Fruit fly (Drosophila melanogaster) whole organism, embryonic: Measurements from ENCODE around the gene Acp76A.

Source experiments
- Antp ChIP-seq: fragments of 200-800 bp; sonication (Bioruptor generic); optimal IDR thresholded peaks from 3 replicates; lab custom pipeline; 2016; ENCODE audit warnings: missing biosample characterization, missing genetic modification characterization
- CG10654 ChIP-seq: fragments of 200-800 bp; sonication (Bioruptor generic); optimal IDR thresholded peaks from 2 replicates; lab custom pipeline; 2016; ENCODE audit warnings: missing biosample characterization, missing genetic modification characterization
- CG11696 ChIP-seq: fragments of 200-800 bp; sonication (Bioruptor generic); IDR thresholded peaks from 2 replicates; pipeline ENCODE4 v1.3.6; 2022; ENCODE audit warnings: missing biosample characterization, missing genetic modification characterization
- CG12071 ChIP-seq: fragments of 200-800 bp; sonication (Bioruptor generic); optimal IDR thresholded peaks from 3 replicates; lab custom pipeline; 2018; ENCODE audit warnings: missing biosample characterization, mild to moderate bottlenecking, missing genetic modification characterization
- CG12391 ChIP-seq: fragments of 200-800 bp; sonication (Bioruptor generic); optimal IDR thresholded peaks from 3 replicates; lab custom pipeline; 2018; ENCODE audit warnings: missing biosample characterization, mild to moderate bottlenecking, missing genetic modification characterization, moderate library complexity
- CG14667 ChIP-seq: fragments of 200-800 bp; sonication (Bioruptor generic); IDR thresholded peaks from 2 replicates; pipeline ENCODE4 v1.3.6; 2022; ENCODE audit warnings: missing biosample characterization, missing genetic modification characterization
- CG15011 ChIP-seq: fragments of 200-800 bp; sonication (Bioruptor generic); optimal IDR thresholded peaks from 3 replicates; lab custom pipeline; 2018; ENCODE audit warnings: missing biosample characterization, mild to moderate bottlenecking, missing genetic modification characterization
- CG1529 ChIP-seq: fragments of 200-800 bp; sonication (Bioruptor generic); optimal IDR thresholded peaks from 3 replicates; lab custom pipeline; 2018; ENCODE audit warnings: missing biosample characterization, missing genetic modification characterization
- CG17186 ChIP-seq: fragments of 200-800 bp; sonication (Bioruptor generic); optimal IDR thresholded peaks from 3 replicates; lab custom pipeline; 2017; ENCODE audit warnings: missing biosample characterization, missing genetic modification reagents, missing genetic modification characterization
- CG2120 ChIP-seq: fragments of 200-800 bp; sonication (Bioruptor generic); optimal IDR thresholded peaks from 3 replicates; lab custom pipeline; 2016; ENCODE audit warnings: missing biosample characterization, missing genetic modification characterization
- CG2202 ChIP-seq: fragments of 200-800 bp; sonication (Bioruptor generic); optimal IDR thresholded peaks from 2 replicates; lab custom pipeline; 2018; ENCODE audit warnings: missing biosample characterization, mild to moderate bottlenecking, missing genetic modification characterization
- CG30020 ChIP-seq: fragments of 200-800 bp; optimal IDR thresholded peaks from 2 replicates; lab custom pipeline; 2019; ENCODE audit warnings: missing biosample characterization, mild to moderate bottlenecking, missing genetic modification characterization, moderate library complexity
- CG32772 ChIP-seq: fragments of 200-800 bp; sonication (Bioruptor generic); IDR thresholded peaks from 2 replicates; pipeline ENCODE4 v1.3.6; 2022; ENCODE audit warnings: missing biosample characterization, missing genetic modification characterization
- CG5245 ChIP-seq: fragments of 200-800 bp; sonication (Bioruptor generic); optimal IDR thresholded peaks from 3 replicates; lab custom pipeline; 2016; ENCODE audit warnings: missing biosample characterization, missing genetic modification characterization
- CG7372 ChIP-seq: fragments of 200-800 bp; sonication (Bioruptor generic); IDR thresholded peaks from 2 replicates; pipeline ENCODE4 v1.3.6; 2022; ENCODE audit warnings: missing biosample characterization, missing genetic modification characterization
- CG8290 ChIP-seq, 3 experiments: fragments of 200-800 bp; sonication (Bioruptor generic); optimal IDR thresholded peaks; 2 replicates each; lab custom pipeline; 2016 to 2019; ENCODE audit warnings: missing biosample characterization in 3 of 3, missing genetic modification characterization in 3 of 3, mild to moderate bottlenecking in 2 of 3, moderate library complexity in 1 of 3
- CHES-1-like ChIP-seq: fragments of 200-800 bp; sonication (Bioruptor generic); optimal IDR thresholded peaks from 2 replicates; lab custom pipeline; 2016; ENCODE audit warnings: missing biosample characterization, missing genetic modification characterization
- Dip3 ChIP-seq: fragments of 200-800 bp; sonication (Bioruptor generic); optimal IDR thresholded peaks from 3 replicates; lab custom pipeline; 2016; ENCODE audit warnings: missing biosample characterization, missing genetic modification characterization
- E2f1 ChIP-seq: fragments of 200-800 bp; sonication (Bioruptor generic); IDR thresholded peaks from 2 replicates; pipeline ENCODE4 v1.3.6; 2022; ENCODE audit warnings: missing biosample characterization, missing genetic modification characterization
- Med ChIP-seq: fragments of 200-800 bp; sonication (Bioruptor generic); peaks from one replicate; lab custom pipeline; 2016; ENCODE audit warnings: missing biosample characterization, missing genetic modification characterization, mild to moderate bottlenecking, inconsistent platforms, moderate library complexity
- NC2β ChIP-seq: fragments of 200-800 bp; sonication (Bioruptor generic); optimal IDR thresholded peaks from 2 replicates; lab custom pipeline; 2016; ENCODE audit warnings: missing biosample characterization, missing genetic modification characterization
- Neu2 ChIP-seq: fragments of 200-800 bp; sonication (Bioruptor generic); optimal IDR thresholded peaks from 3 replicates; lab custom pipeline; 2016; ENCODE audit warnings: missing biosample characterization, missing genetic modification characterization, borderline replicate concordance
- Optix ChIP-seq: fragments of 200-800 bp; sonication (Bioruptor generic); IDR thresholded peaks from 3 replicates; pipeline ENCODE4 v1.3.6; 2022; ENCODE audit warnings: missing biosample characterization, missing genetic modification characterization
- Pdp1 ChIP-seq, 2 experiments: fragments of 200-800 bp; sonication (Bioruptor generic); optimal IDR thresholded peaks; 3 replicates each; lab custom pipeline; 2016; ENCODE audit warnings: missing biosample characterization in 2 of 2, missing genetic modification characterization in 2 of 2, mild to moderate bottlenecking in 1 of 2, moderate library complexity in 1 of 2
- Sox102F ChIP-seq: fragments of 200-800 bp; sonication (Bioruptor generic); optimal IDR thresholded peaks from 2 replicates; lab custom pipeline; 2018; ENCODE audit warnings: missing biosample characterization, mild to moderate bottlenecking, missing genetic modification characterization, moderate library complexity
- al ChIP-seq: fragments of 200-800 bp; sonication (Bioruptor generic); IDR thresholded peaks from 2 replicates; pipeline ENCODE4 v1.3.6; 2022; ENCODE audit warnings: missing biosample characterization, missing genetic modification characterization
- ase ChIP-seq: fragments of 200-800 bp; sonication (Bioruptor generic); IDR thresholded peaks from 3 replicates; pipeline ENCODE4 v1.3.6; 2022; ENCODE audit warnings: missing biosample characterization, missing genetic modification characterization
- bcd ChIP-seq: fragments of 200-800 bp; sonication (Bioruptor generic); optimal IDR thresholded peaks from 2 replicates; lab custom pipeline; 2017; ENCODE audit warnings: missing biosample characterization, mild to moderate bottlenecking, missing genetic modification characterization
- bigmax ChIP-seq: fragments of 200-800 bp; sonication (Bioruptor generic); optimal IDR thresholded peaks from 2 replicates; lab custom pipeline; 2018; ENCODE audit warnings: missing biosample characterization, mild to moderate bottlenecking, missing genetic modification characterization
- dan ChIP-seq: fragments of 200-800 bp; sonication (Bioruptor generic); IDR thresholded peaks from 2 replicates; pipeline ENCODE4 v1.3.6; 2022; ENCODE audit warnings: missing biosample characterization, missing genetic modification characterization
- disco-r ChIP-seq: fragments of 200-800 bp; sonication (Bioruptor generic); optimal IDR thresholded peaks from 2 replicates; lab custom pipeline; 2016; ENCODE audit warnings: missing biosample characterization, missing genetic modification characterization
- ewg ChIP-seq: fragments of 200-800 bp; sonication (Bioruptor generic); optimal IDR thresholded peaks from 3 replicates; lab custom pipeline; 2017; ENCODE audit warnings: mild to moderate bottlenecking, missing biosample characterization, missing genetic modification reagents, missing genetic modification characterization
- gem ChIP-seq: fragments of 200-800 bp; sonication (Bioruptor generic); optimal IDR thresholded peaks from 2 replicates; lab custom pipeline; 2019; ENCODE audit warnings: missing biosample characterization, mild to moderate bottlenecking, missing genetic modification characterization, moderate library complexity
- h ChIP-seq: fragments of >200 bp; optimal IDR thresholded peaks from 2 replicates; lab custom pipeline; 2017
- ham ChIP-seq: fragments of 200-800 bp; sonication (Bioruptor generic); IDR thresholded peaks from 2 replicates; pipeline ENCODE4 v1.3.6; 2022; ENCODE audit warnings: missing biosample characterization, missing genetic modification characterization
- ind ChIP-seq: fragments of 200-800 bp; sonication (Bioruptor generic); optimal IDR thresholded peaks from 3 replicates; lab custom pipeline; 2016; ENCODE audit warnings: missing biosample characterization, missing genetic modification characterization
- jigr1 ChIP-seq: fragments of 200-800 bp; sonication (Bioruptor generic); IDR thresholded peaks from 3 replicates; pipeline ENCODE4 v1.3.6; 2022; ENCODE audit warnings: missing biosample characterization, missing genetic modification characterization
- jing ChIP-seq: fragments of 200-800 bp; sonication (Bioruptor generic); optimal IDR thresholded peaks from 2 replicates; lab custom pipeline; 2018; ENCODE audit warnings: missing biosample characterization, mild to moderate bottlenecking, missing genetic modification characterization
- lab ChIP-seq: fragments of 200-800 bp; sonication (Bioruptor generic); optimal IDR thresholded peaks from 3 replicates; lab custom pipeline; 2017; ENCODE audit warnings: missing biosample characterization, missing genetic modification characterization, mild to moderate bottlenecking, moderate library complexity, missing genetic modification reagents
- lola ChIP-seq, 3 experiments: fragments of >200 bp in 2 of 3; fragments of 200-800 bp in 1 of 3; sonication (Bioruptor generic) in 1 of 3; optimal IDR thresholded peaks; 2 replicates each; lab custom pipeline; 2017 to 2019; ENCODE audit warnings: missing biosample characterization in 3 of 3, missing genetic modification characterization in 3 of 3, mild to moderate bottlenecking in 1 of 3, moderate library complexity in 1 of 3
- mam ChIP-seq: fragments of 200-800 bp; sonication (Bioruptor generic); optimal IDR thresholded peaks from 3 replicates; lab custom pipeline; 2016; ENCODE audit warnings: missing biosample characterization, missing genetic modification characterization
- pan ChIP-seq, 4 experiments: fragments of >200 bp in 3 of 4; fragments of 200-800 bp in 1 of 4; sonication (Bioruptor generic) in 1 of 4; optimal IDR thresholded peaks in 3 of 4; IDR thresholded peaks in 1 of 4; 2 replicates each; pipeline versions ENCODE4 v1.3.6 to Lab custom; 2017 to 2022; ENCODE audit warnings: missing biosample characterization in 2 of 4, missing genetic modification characterization in 2 of 4, mixed read lengths in 1 of 4
- run ChIP-seq: fragments of 200-800 bp; sonication (Bioruptor generic); optimal IDR thresholded peaks from 3 replicates; lab custom pipeline; 2018; ENCODE audit warnings: missing biosample characterization, mild to moderate bottlenecking, missing genetic modification characterization
- sd ChIP-seq: fragments of 200-800 bp; sonication (Bioruptor generic); optimal IDR thresholded peaks from 3 replicates; lab custom pipeline; 2018; ENCODE audit warnings: missing biosample characterization, mild to moderate bottlenecking, missing genetic modification characterization, moderate library complexity
- sens-2 ChIP-seq: fragments of 200-800 bp; sonication (Bioruptor generic); IDR thresholded peaks from 2 replicates; pipeline ENCODE4 v1.3.6; 2022; ENCODE audit warnings: missing biosample characterization, missing genetic modification characterization
- seq ChIP-seq: fragments of 200-800 bp; sonication (Bioruptor generic); IDR thresholded peaks from 2 replicates; pipeline ENCODE4 v1.3.6; 2022; ENCODE audit warnings: missing biosample characterization, missing genetic modification characterization
- sug ChIP-seq: fragments of 200-800 bp; optimal IDR thresholded peaks from 2 replicates; lab custom pipeline; 2019; ENCODE audit warnings: missing biosample characterization, mild to moderate bottlenecking, missing genetic modification characterization, moderate library complexity
- vvl ChIP-seq: fragments of 200-800 bp; sonication (Bioruptor generic); IDR thresholded peaks from 2 replicates; pipeline ENCODE4 v1.3.6; 2022; ENCODE audit warnings: missing biosample characterization, missing genetic modification characterization
- zen ChIP-seq: fragments of 200-800 bp; sonication (Bioruptor generic); optimal IDR thresholded peaks from 3 replicates; lab custom pipeline; 2018; ENCODE audit warnings: missing biosample characterization, mild to moderate bottlenecking, missing genetic modification characterization, moderate library complexity
- zfh1 ChIP-seq: fragments of 200-800 bp; sonication (Bioruptor generic); IDR thresholded peaks from 3 replicates; pipeline ENCODE4 v1.3.6; 2022; ENCODE audit warnings: missing biosample characterization, missing genetic modification characterization

Acp76A gene

dm6 chr3L:19042501-19042900, 9.3 kb downstream of the Acp76A start (continued):
- TF ChIP-seq vvl (GFP tag; lab: Robert Waterston, UW), result peak; percentile 86
- no peak for TF ChIP-seq Optix (GFP tag; lab: Robert Waterston, UW)
- no peak for TF ChIP-seq Antp (GFP tag; lab: Kevin White, UChicago)
- no peak for TF ChIP-seq CG12071 (GFP tag; lab: Kevin White, UChicago)
- TF ChIP-seq CG8290 (GFP tag; optimal IDR thresholded peaks at IDR 0.05; lab: Kevin White, UChicago), result peak; percentile 87
- peak in 1 of 2 experiments; percentile 70 for TF ChIP-seq CG8290 (tag; optimal IDR thresholded peaks at IDR 0.05; lab: Kevin White, UChicago)
- TF ChIP-seq h, result no peak
- peak; percentile 79 for TF ChIP-seq zfh1 (GFP tag; lab: Robert Waterston, UW)
- no peak for TF ChIP-seq al (GFP tag; lab: Robert Waterston, UW)
- no peak for TF ChIP-seq seq (GFP tag; lab: Robert Waterston, UW)
- peak; percentile 62; the same call in 1 of the 3 replicates for TF ChIP-seq ase (GFP tag; lab: Robert Waterston, UW)
- TF ChIP-seq sens-2, result peak; percentile 59; the same call in 1 of the 2 replicates
- peak; percentile 62 for TF ChIP-seq CG17186 (GFP tag; lab: Kevin White, UChicago)
- TF ChIP-seq CG30020 (tag; lab: Kevin White, UChicago), result peak; percentile 70
- peak; percentile 49 for TF ChIP-seq jing
- peak; percentile 25; the same call in 1 of the 2 replicates for TF ChIP-seq dan
- TF ChIP-seq CG10654 (GFP tag; lab: Kevin White, UChicago), result peak; percentile 72
- TF ChIP-seq CHES-1-like (GFP tag; lab: Kevin White, UChicago), result no peak
- TF ChIP-seq bcd (GFP tag; lab: Kevin White, UChicago), result peak; percentile 81
- TF ChIP-seq lola (GFP tag; optimal IDR thresholded peaks at IDR 0.05; lab: Kevin White, UChicago), result peak in 1 of 3 experiments; percentile 97
- peak; percentile 58; the same call in 1 of the 2 replicates for TF ChIP-seq CG14667 (GFP tag; lab: Robert Waterston, UW)
- no peak for TF ChIP-seq sd
- TF ChIP-seq ind (GFP tag; lab: Kevin White, UChicago), result peak; percentile 68
- TF ChIP-seq pan (optimal IDR thresholded peaks at IDR 0.05; lab: Kevin White, UChicago), result no peak
- TF ChIP-seq pan (GFP tag; optimal IDR thresholded peaks at IDR 0.05 in 1 of 2, IDR thresholded peaks at IDR 0.05 in 1 of 2), result peak in 1 of 2 experiments; percentile 79
- TF ChIP-seq Med (GFP tag; lab: Kevin White, UChicago), result peak; percentile 66
- no peak for TF ChIP-seq mam
- TF ChIP-seq disco-r (GFP tag; lab: Kevin White, UChicago), result no peak
- peak; percentile 35 for TF ChIP-seq sug (tag; lab: Kevin White, UChicago)
- peak; percentile 58 for TF ChIP-seq E2f1 (GFP tag; lab: Robert Waterston, UW)
- TF ChIP-seq CG7372, result 0 out of 2 replicates have a peak, but pooled peaks have one; percentile 13
- TF ChIP-seq CG5245, result peak; percentile 59
- TF ChIP-seq ham (GFP tag; lab: Robert Waterston, UW), result no peak
- peak; percentile 79 for TF ChIP-seq run
- peak; percentile 91 for TF ChIP-seq Sox102F (GFP tag; lab: Kevin White, UChicago)
- peak; percentile 7; the same call in 1 of the 3 replicates for TF ChIP-seq jigr1 (GFP tag; lab: Robert Waterston, UW)
- TF ChIP-seq CG32772 (GFP tag; lab: Robert Waterston, UW), result peak; percentile 66
- no peak for TF ChIP-seq NC2β
- TF ChIP-seq bigmax (GFP tag; lab: Kevin White, UChicago), result no peak
- TF ChIP-seq CG12391 (tag; lab: Kevin White, UChicago), result peak; percentile 92
- TF ChIP-seq zen, result peak; percentile 96
- TF ChIP-seq ewg (GFP tag; lab: Kevin White, UChicago), result peak; percentile 73
- TF ChIP-seq gem (tag; lab: Kevin White, UChicago), result peak; percentile 95
- peak; percentile 16 to 46 for TF ChIP-seq Pdp1 (GFP tag; optimal IDR thresholded peaks at IDR 0.05; lab: Kevin White, UChicago)
- no peak for TF ChIP-seq CG11696 (GFP tag; lab: Robert Waterston, UW)
- no peak for TF ChIP-seq CG2120 (GFP tag; lab: Kevin White, UChicago)
- TF ChIP-seq CG1529, result peak; percentile 81
- TF ChIP-seq Neu2, result no peak
- TF ChIP-seq lab (GFP tag; lab: Kevin White, UChicago), result peak; percentile 75
- peak; percentile 88 for TF ChIP-seq CG2202 (tag; lab: Kevin White, UChicago)
- TF ChIP-seq Dip3 (GFP tag; lab: Kevin White, UChicago), result no peak
- TF ChIP-seq CG15011 (GFP tag; lab: Kevin White, UChicago), result peak; percentile 55
